Fruit fly (Drosophila melanogaster) ovary, adult (tissue): ENCODE results near the gene mRpL47.

Experiments used
- CG17801 ChIP-seq: fragments of 200-800 bp; optimal IDR thresholded peaks from 2 replicates; lab custom pipeline; 2019; ENCODE audit warnings: missing biosample characterization, mild to moderate bottlenecking, missing genetic modification characterization, moderate library complexity; ENCODE audit not compliant: partially characterized antibody

The mRpL47 gene

DNA sequence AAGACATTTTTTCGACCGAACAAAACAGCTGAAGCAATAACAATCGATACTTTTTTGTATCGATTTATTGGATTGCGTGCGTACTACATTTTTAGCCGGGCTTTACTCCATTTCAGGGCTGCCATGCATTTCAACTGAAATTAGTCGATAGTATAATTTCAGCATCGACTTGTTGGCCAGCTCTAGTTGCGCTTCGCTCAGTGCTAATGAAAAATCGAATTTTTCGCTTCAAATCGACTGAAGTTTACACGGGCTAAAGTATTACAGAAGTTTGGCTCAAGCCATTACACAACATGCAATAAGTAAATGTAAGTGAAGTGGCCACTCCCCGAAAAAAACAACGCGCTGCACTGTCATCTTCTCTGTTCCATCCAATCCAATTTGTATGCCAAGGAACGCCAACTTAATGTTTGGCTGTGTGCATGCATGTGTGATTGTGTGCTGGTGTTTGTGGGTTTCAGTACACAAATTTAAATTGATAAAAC, at the start of gene mRpL47, which contains the start of the genes CG8176 and Kdm3:
mRpL47 (minus strand) TSS at position 49 of the 485 bp plus-strand sequence.
CG8176 (plus strand) TSS at position 148 of the 485 bp plus-strand sequence.
Kdm3 (plus strand) TSS at position 148 of the 485 bp plus-strand sequence.
- TF ChIP-seq CG17801: peak; percentile 34

DNA sequence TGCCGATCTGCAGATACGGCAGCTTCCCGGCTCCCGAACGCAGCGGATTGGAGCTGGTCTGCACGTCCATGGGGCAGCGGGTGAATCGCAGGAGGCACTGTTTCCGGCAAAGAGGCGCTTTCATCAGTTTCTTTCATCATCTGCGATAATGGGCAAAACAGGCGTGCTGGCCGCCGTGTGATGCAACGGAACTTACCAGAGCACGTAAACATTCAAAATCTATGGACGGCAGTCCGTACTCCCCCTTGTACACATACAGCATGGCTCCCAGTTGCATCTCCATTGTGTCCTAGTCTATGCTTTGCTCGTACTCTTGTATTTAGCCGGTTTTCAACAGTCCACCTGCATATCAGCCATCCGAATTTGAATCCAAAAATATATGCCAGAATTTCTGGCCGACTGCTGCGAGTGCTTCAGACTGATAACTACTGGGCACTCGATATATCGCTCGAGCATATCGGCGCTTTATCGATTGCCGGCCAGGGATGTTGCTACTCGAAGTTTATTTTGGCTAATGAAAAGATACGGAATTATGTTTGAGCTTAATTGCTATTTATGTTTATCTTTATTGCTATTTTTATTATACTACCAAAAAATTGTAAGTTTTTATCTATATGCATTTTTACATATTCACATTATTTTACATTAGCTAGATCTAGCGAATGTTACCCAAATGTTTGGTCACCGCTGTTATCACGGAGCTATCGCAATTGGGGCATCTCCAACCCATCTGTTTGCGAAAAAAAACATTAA, 47.7 kb upstream of the mRpL47 start, which contains the start of the genes CG9393 and Vps45:
CG9393 (minus strand) TSS at position 434 of the 753 bp plus-strand sequence.
Vps45 (plus strand) TSS at position 685 of the 753 bp plus-strand sequence.
- peak; percentile 15 for TF ChIP-seq CG17801

DNA sequence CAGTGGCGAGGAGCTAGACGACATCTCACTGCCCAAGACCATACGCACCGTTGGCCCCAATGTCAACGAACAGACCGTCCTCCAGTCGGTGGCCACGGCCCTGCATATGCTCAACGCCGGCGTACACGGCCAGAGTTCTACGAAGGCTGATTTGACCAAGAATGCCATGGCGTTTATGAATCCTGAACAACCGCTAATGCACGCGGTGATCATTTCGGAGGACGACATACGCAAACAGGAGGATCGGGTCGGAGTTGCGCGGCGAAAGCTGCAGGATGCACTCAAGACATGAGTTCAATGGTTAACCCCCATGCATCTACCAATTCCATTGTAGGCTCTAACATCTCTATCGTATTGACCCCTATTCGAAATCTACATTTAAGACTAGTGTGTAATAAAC, 45.4 kb upstream of the mRpL47 start:
- no peak for TF ChIP-seq CG17801

DNA sequence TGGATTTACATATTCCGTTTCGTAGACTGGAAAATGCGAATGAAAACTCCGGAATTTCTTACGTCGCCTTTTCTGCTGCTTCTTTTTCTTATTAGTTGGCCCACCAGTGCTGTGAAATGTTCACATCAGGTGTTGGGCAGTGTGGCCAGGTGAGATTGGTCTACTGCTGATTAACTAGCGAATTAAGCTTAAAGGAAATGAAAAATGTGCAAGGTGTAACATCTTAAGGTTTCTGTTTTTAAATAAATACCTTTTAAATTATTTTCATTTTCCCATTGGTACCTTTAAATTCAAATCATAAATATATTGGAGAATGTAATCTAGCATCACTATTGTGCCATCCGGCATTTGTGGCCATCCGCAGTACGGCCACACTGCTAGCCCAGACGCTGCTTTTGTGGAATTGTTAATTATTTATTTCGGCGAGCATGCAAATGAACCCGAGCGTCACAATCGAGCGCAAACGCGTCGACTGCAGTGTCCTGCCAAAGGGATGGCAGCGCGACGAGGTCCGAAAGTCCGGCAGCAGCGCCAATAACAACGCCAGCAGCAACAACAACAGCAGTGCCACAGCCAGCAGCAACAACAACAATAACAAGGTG, 43.8 kb upstream of the mRpL47 start, which contains the start of the genes AP-1mu and MBD-like:
AP-1mu (minus strand) TSS at position 113 of the 602 bp plus-strand sequence.
MBD-like (plus strand) TSS at position 348 of the 602 bp plus-strand sequence.
- TF ChIP-seq CG17801: peak; percentile 72

DNA sequence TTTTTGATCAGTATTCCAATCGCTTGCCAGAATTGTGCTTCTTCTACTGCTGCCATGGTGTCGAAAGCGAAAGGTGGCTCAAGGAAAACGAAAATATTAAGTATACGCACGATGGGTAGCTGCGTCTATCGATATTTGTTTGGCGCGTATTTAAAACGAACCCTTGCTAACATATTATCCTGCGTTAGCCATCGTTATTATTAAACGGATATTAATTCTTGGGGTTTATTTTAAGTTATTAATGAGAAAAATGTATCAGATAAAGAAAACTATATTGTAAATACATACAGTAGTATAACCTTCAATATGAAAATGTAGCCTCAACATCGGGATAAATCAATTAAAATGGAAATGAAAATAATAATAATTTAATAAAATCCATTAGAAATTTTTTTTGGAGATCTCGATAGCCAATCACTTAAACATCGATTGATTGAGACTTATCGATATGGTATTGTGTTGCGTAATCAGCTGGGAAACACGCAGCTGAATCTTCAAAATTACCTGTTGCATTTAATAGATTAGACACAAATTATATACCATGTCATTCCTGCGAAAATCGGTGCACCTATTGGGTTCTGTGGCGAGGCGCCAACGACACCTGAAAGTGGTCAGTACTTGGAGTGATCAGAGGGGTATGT, 39.7 kb upstream of the mRpL47 start, which contains the start of the genes CG9386 and BckdhA:
CG9386 (minus strand) TSS at position 75 of the 641 bp plus-strand sequence.
BckdhA (plus strand) TSS at position 452 of the 641 bp plus-strand sequence.
- TF ChIP-seq CG17801: no peak

DNA sequence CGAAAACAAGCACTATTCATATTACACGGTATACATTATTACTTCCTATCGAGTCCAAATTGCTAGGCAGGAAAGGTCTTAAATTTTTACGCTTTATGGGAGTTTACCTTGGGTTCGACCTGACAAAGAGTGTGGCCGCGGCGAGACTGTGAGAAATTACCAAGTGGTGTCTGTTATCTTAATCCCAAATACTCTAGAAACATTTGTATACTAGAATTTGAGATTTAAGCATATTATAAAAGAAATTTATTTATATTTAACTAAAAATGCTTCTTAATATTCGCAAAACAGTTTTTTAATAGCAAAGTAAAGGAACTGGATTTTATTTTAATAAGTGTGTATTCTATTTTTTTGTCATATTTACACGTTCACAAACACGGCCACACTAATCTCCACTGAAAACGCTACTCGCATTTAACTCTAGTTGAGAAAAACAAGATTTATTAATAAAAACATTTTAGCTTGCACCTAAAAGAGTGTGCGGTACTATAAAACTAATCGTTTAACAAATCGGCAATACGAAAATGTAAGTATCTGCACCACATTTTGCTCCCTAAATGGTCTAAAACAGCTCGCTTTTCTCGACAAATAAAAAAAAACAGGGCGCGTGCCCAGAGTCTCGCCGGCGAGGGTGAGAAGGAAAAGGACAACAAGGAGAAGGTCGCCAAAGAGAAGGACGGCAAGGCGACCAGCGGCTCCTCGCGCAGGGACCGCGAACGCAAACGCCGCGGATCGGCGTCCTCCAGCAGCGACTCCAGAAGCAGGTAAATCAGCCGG, 36.1 kb upstream of the mRpL47 start, which contains the start of the genes mura and RnpS1:
mura (minus strand) TSS at position 148 of the 777 bp plus-strand sequence.
RnpS1 (plus strand) TSS at position 376 of the 777 bp plus-strand sequence.
- TF ChIP-seq CG17801: no peak

DNA sequence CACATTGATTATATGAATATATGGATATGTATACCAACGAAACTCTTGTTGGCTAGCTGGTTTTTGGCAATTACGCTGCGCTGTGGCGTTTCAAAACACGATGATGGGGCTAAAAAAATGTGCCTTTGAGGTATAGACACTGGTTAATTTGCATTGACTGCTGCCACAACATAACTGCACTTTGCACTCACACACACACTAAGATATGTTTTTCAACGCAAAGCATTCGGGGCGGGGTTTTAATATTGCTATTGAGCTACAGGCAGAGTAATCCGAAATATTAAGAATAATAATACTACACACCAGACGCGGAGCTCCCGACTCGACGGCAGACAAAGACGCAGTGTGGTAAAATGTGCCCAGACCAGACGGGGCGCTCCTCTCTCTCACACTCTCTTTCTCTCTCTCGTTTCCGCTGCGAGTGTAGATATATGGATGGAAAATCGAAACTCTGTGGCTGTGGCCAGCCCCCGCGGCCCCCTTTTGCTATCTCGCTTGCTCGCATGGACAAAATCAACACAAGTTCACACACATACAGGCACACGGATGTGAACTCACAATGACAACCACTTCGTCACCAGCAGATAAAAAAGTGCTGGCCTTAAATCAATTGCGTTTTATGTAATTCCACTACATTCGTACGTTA, 35.4 kb upstream of the mRpL47 start:
- peak; percentile 43 for TF ChIP-seq CG17801

DNA sequence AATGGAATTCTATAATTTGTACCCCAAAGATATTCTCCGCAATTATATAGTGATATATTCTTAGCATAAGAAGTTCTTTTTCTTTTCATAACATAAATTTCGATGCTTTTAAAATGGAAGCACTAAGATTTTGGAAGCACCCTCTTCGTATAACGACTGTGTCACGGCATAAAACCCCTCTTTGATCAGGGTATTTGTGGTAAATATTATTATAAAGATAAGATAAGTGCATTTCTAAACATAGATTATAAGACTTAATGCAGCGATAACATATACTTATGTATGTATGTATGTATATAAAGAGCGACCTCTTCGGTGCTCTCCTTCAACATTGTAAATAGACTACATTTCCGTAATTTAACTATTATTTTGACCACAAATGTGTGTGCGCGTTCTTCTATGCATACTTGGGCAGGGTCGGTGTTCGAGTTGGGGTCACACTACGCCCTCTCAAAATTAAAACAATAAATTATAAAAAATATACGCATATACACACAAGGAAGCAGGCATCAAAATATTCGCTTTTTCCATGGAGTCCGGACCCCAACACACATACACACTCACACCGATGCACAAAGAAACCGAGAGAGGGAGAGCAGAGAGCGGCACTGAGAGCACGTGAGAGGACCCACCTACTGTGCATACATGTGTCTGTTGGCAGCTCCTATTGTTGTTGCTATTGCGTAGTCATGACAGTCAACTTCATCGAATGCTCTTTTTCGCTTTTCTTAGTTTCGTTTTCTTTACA, 34.7 kb upstream of the mRpL47 start:
- TF ChIP-seq CG17801: no peak

DNA sequence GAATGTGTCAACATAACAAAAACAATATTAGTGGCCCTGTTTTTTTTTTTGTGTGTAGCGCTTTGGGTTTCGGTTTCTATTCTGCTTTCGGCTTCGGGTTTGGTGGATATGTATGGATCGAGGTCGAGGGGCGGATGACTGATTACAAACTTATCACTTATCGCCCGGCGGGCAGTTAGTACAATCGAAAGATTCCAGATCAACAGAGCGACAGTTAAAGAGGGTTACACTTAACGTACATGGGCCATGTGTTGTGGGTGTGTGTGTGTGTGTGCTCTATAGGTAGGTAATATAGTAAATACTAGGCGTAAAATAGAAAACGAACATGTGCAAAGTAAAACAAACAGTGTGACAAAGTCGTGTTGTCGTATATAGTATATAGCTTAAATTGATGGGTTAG, 33.1 kb upstream of the mRpL47 start:
- no peak for TF ChIP-seq CG17801

DNA sequence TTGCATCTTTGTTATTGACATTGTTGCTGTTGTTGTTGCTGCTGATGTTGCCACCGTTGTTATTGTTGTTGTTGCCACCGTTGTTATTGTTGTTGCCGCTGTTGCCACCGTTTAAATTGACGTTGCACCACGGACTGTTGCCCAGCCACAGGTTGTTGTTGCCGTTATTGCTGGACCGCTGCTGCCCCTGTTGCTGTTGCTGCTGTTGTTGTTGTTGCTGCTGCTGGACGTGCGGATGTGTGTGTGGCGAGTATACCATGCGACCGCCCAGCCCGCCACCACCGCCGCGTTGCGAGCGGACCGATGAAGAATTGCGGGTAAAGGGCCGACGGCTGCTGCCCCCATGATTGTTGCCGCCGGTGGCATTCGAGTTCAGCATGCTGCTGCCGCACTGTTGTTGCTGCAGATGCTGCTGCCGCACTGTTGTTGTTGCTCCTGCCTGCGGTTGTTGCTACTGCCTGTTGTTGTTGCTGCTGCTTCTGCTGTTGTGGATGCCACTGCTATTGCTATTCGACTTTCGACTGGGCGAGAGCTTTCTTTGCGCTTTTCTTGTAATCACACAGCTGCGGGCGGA, 31.2 kb upstream of the mRpL47 start:
- no peak for TF ChIP-seq CG17801

DNA sequence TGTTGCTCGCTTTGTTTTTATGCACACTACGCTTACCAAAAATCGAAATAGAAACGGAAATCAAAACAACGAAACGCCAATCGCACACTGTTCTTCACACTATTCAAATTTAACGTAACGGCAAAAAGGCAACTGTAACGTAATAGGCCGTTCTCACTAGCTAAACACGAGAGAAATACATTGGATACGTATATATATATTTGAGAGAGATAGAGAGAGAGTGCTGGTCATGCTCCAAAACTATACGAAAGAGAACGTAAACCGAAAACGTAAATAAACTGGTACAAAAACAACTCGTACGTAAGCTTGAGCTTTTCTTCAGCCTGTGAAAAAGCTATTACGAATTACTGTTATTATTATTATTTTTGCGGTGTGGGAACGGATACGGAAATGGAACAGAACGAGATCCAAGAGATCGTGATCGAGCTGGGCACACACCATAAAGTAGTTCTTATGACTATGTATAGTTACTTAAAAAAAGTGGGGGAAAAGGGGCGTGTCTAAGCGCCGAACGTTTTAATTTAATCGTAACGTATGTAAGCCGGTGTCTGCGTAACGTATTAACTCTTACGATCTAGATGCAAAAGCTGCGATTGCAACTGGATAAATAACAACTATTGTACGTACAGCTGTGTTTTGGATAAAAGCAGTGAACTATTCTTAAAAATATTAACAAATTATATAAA, 27.9 kb upstream of the mRpL47 start:
- no peak for TF ChIP-seq CG17801

DNA sequence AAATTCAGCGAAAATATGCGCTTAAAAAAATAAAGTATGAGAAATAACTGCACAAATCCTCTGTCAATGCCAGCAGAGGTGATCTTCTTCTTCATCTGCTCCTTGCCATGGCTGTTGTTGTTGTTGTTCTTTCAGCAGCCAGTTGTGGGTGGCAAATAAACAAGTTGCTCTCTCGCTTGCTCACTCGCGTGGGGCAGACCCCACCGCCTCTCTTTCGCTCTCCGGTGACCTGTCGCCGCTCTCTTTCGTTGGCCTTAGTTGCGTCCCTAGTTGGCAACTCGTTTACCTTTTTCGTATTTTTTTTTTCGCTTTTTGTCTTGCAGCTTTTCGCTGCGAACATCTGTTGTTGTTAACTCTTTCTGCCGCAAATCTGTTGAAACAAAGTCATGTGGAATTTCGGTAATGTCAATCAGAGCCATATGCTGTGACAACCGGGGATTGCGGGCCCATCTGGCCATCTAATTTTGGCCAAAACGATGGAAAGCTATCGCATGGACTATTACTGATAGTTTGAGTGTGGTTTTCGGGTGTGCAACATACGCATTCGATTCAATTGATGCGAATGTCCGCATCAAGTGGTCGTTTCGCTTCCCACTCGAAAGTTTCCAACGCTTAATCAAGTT, 19.0 kb upstream of the mRpL47 start:
- TF ChIP-seq CG17801: no peak

DNA sequence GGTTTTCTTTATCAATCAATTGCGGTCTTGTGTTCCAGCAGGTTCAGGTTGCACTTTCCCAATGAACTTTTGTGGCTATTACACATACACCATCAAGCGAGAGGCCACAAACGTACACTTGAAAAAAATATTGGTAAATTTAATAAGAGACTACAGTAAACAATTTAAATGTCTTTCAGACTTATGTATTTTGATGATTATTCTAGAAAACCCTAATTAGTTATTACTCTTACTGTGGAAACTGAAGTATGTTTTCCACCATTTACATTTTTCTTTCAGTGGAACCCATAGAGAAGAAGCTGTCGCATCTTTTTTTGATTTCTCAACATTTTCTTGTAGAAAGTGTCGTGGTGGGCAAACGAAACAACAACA, 18.4 kb upstream of the mRpL47 start:
- peak; percentile 72 for TF ChIP-seq CG17801
